Fruit fly (Drosophila melanogaster): ENCODE data around the gene CG32069.

dm6 chr3L:11015203-11015602, 47.2 kb downstream of the CG32069 start:
- no peak for TF ChIP-seq D1 (tag; optimal IDR thresholded peaks at IDR 0.05)
- TF ChIP-seq Snoo (tag; optimal IDR thresholded peaks at IDR 0.05): no peak
- no peak for TF ChIP-seq CG15710 (tag; optimal IDR thresholded peaks at IDR 0.05)
- TF ChIP-seq gl (tag; optimal IDR thresholded peaks at IDR 0.05): no peak
- no peak for TF ChIP-seq CG8159 (tag; optimal IDR thresholded peaks at IDR 0.05)
- TF ChIP-seq fd96Ca (GFP tag; IDR thresholded peaks at IDR 0.05): no peak
- TF ChIP-seq CG12605 (GFP tag; IDR thresholded peaks at IDR 0.05): no peak
- TF ChIP-seq Pif1A (GFP tag; optimal IDR thresholded peaks at IDR 0.05): no peak
- no peak for TF ChIP-seq EcR (GFP tag; optimal IDR thresholded peaks at IDR 0.05)
- TF ChIP-seq CG10348 (GFP tag; IDR thresholded peaks at IDR 0.05): no peak
- no peak for TF ChIP-seq CG17806 (tag; optimal IDR thresholded peaks at IDR 0.05)
